Fruit fly (Drosophila melanogaster) whole organism, embryonic: Measurements from ENCODE around the gene roq.

Source experiments
- Blimp-1 ChIP-seq: fragments of 200-800 bp; sonication (Bioruptor generic); optimal IDR thresholded peaks from 3 replicates; lab custom pipeline; 2018; ENCODE audit warnings: missing biosample characterization, missing genetic modification characterization, mild to moderate bottlenecking, moderate library complexity, missing genetic modification reagents
- CG12769 ChIP-seq: fragments of 200-800 bp; sonication (Bioruptor generic); optimal IDR thresholded peaks from 2 replicates; lab custom pipeline; 2019; ENCODE audit warnings: missing biosample characterization, mild to moderate bottlenecking, missing genetic modification characterization, moderate library complexity
- CG15269 ChIP-seq: fragments of 200-800 bp; sonication (Bioruptor generic); optimal IDR thresholded peaks from 2 replicates; lab custom pipeline; 2018; ENCODE audit warnings: missing biosample characterization, mild to moderate bottlenecking, missing genetic modification characterization, moderate library complexity
- CG16779 ChIP-seq: fragments of 200-800 bp; sonication (Bioruptor generic); IDR thresholded peaks from 2 replicates; pipeline ENCODE4 v1.3.6; 2022; ENCODE audit warnings: missing biosample characterization, missing genetic modification characterization
- CG16815 ChIP-seq: fragments of 200-800 bp; sonication (Bioruptor generic); optimal IDR thresholded peaks from 3 replicates; lab custom pipeline; 2017; ENCODE audit warnings: missing biosample characterization, mild to moderate bottlenecking, missing genetic modification characterization
- CG17361 ChIP-seq: fragments of 200-800 bp; sonication (Bioruptor generic); IDR thresholded peaks from 3 replicates; pipeline ENCODE4 v1.3.6; 2022; ENCODE audit warnings: missing biosample characterization, missing genetic modification characterization
- CG2120 ChIP-seq: fragments of 200-800 bp; sonication (Bioruptor generic); optimal IDR thresholded peaks from 3 replicates; lab custom pipeline; 2016; ENCODE audit warnings: missing biosample characterization, missing genetic modification characterization
- CG2199 ChIP-seq: fragments of 200-800 bp; sonication (Bioruptor generic); IDR thresholded peaks from 3 replicates; pipeline ENCODE4 v1.3.6; 2022; ENCODE audit warnings: missing biosample characterization, missing genetic modification characterization
- CG31224 ChIP-seq: fragments of 200-800 bp; sonication (Bioruptor generic); IDR thresholded peaks from 2 replicates; pipeline ENCODE4 v1.3.6; 2022; ENCODE audit warnings: missing biosample characterization, missing genetic modification characterization
- CG31441 ChIP-seq: fragments of 200-800 bp; sonication (Bioruptor generic); IDR thresholded peaks from 2 replicates; pipeline ENCODE4 v1.3.6; 2022; ENCODE audit warnings: missing biosample characterization, missing genetic modification characterization
- CG5953 ChIP-seq: fragments of 200-800 bp; sonication (Bioruptor generic); IDR thresholded peaks from 2 replicates; pipeline ENCODE4 v1.3.6; 2022; ENCODE audit warnings: missing biosample characterization, missing genetic modification characterization
- CG6654 ChIP-seq: fragments of 200-800 bp; sonication (Bioruptor generic); optimal IDR thresholded peaks from 2 replicates; lab custom pipeline; 2017; ENCODE audit warnings: missing biosample characterization, mild to moderate bottlenecking, missing genetic modification characterization
- CG6689 ChIP-seq: fragments of 200-800 bp; sonication (Bioruptor generic); IDR thresholded peaks from 2 replicates; pipeline ENCODE4 v1.3.6; 2022; ENCODE audit warnings: missing biosample characterization, missing genetic modification characterization
- CG8924 ChIP-seq: fragments of 200-800 bp; optimal IDR thresholded peaks from 3 replicates; lab custom pipeline; 2019; ENCODE audit warnings: missing biosample characterization, mild to moderate bottlenecking, missing genetic modification characterization, moderate library complexity
- CG9609 ChIP-seq: fragments of 200-800 bp; sonication (Bioruptor generic); optimal IDR thresholded peaks from 3 replicates; lab custom pipeline; 2016; ENCODE audit warnings: missing biosample characterization, missing genetic modification characterization
- D19A ChIP-seq: fragments of 200-800 bp; optimal IDR thresholded peaks from 3 replicates; lab custom pipeline; 2019; ENCODE audit warnings: missing biosample characterization, mild to moderate bottlenecking, missing genetic modification characterization, moderate library complexity
- Dp ChIP-seq: fragments of 200-800 bp; sonication (Bioruptor generic); optimal IDR thresholded peaks from 2 replicates; lab custom pipeline; 2018; ENCODE audit warnings: missing biosample characterization, mild to moderate bottlenecking, missing genetic modification characterization, moderate library complexity
- Ets65A ChIP-seq: fragments of 200-800 bp; sonication (Bioruptor generic); peaks from one replicate; lab custom pipeline; 2016; ENCODE audit warnings: missing biosample characterization, missing genetic modification characterization
- H15 ChIP-seq: fragments of 200-800 bp; sonication (Bioruptor generic); IDR thresholded peaks from 3 replicates; pipeline ENCODE4 v1.3.6; 2022; ENCODE audit warnings: missing biosample characterization, missing genetic modification characterization
- HLH3B ChIP-seq: fragments of 200-800 bp; sonication (Bioruptor generic); IDR thresholded peaks from 2 replicates; pipeline ENCODE4 v1.3.6; 2022; ENCODE audit warnings: missing biosample characterization, missing genetic modification characterization
- Hmx ChIP-seq: fragments of 200-800 bp; sonication (Bioruptor generic); optimal IDR thresholded peaks from 2 replicates; lab custom pipeline; 2016; ENCODE audit warnings: missing biosample characterization, missing genetic modification characterization
- Hr3 ChIP-seq: fragments of 200-800 bp; sonication (Bioruptor generic); optimal IDR thresholded peaks from 3 replicates; lab custom pipeline; 2016; ENCODE audit warnings: missing biosample characterization, missing genetic modification characterization
- Hr51 ChIP-seq, 2 experiments: fragments of 200-800 bp; sonication (Bioruptor generic); optimal IDR thresholded peaks; 2 replicates in 1 of 2; 3 replicates in 1 of 2; lab custom pipeline; 2016 to 2018; ENCODE audit warnings: missing biosample characterization in 2 of 2, missing genetic modification characterization in 2 of 2, mild to moderate bottlenecking in 1 of 2, moderate library complexity in 1 of 2
- NC2α ChIP-seq: fragments of 200-800 bp; sonication (Bioruptor generic); optimal IDR thresholded peaks from 2 replicates; lab custom pipeline; 2016; ENCODE audit warnings: missing biosample characterization, missing genetic modification characterization
- NK7.1 ChIP-seq: fragments of 200-800 bp; sonication (Bioruptor generic); optimal IDR thresholded peaks from 3 replicates; lab custom pipeline; 2016; ENCODE audit warnings: missing biosample characterization, missing genetic modification characterization
- Ptx1 ChIP-seq: fragments of 200-800 bp; sonication (Bioruptor generic); IDR thresholded peaks from 2 replicates; pipeline ENCODE4 v1.3.6; 2022; ENCODE audit warnings: missing biosample characterization, missing genetic modification characterization
- Scr ChIP-seq: fragments of 200-800 bp; sonication (Bioruptor generic); IDR thresholded peaks from 2 replicates; pipeline ENCODE4 v1.3.6; 2022; ENCODE audit warnings: missing biosample characterization, missing genetic modification characterization; ENCODE audit not compliant: partially characterized antibody
- Sox100B ChIP-seq: fragments of 200-800 bp; sonication (Bioruptor generic); optimal IDR thresholded peaks from 3 replicates; lab custom pipeline; 2018; ENCODE audit warnings: missing biosample characterization, mild to moderate bottlenecking, missing genetic modification characterization
- Sox102F ChIP-seq: fragments of 200-800 bp; sonication (Bioruptor generic); optimal IDR thresholded peaks from 2 replicates; lab custom pipeline; 2018; ENCODE audit warnings: missing biosample characterization, mild to moderate bottlenecking, missing genetic modification characterization, moderate library complexity
- TFAM ChIP-seq: fragments of 200-800 bp; sonication (Bioruptor generic); optimal IDR thresholded peaks from 2 replicates; lab custom pipeline; 2017; ENCODE audit warnings: missing biosample characterization, missing genetic modification characterization, inconsistent platforms
- bbx ChIP-seq: fragments of 200-800 bp; sonication (Bioruptor generic); IDR thresholded peaks from 2 replicates; pipeline ENCODE4 v1.3.6; 2022; ENCODE audit warnings: missing biosample characterization, missing genetic modification characterization; ENCODE audit not compliant: partially characterized antibody
- caup ChIP-seq: fragments of 200-800 bp; sonication (Bioruptor generic); optimal IDR thresholded peaks from 3 replicates; lab custom pipeline; 2017; ENCODE audit warnings: missing biosample characterization, mild to moderate bottlenecking, missing genetic modification characterization, moderate library complexity; ENCODE audit not compliant: severe bottlenecking
- cg ChIP-seq: fragments of 200-800 bp; sonication (Bioruptor generic); optimal IDR thresholded peaks from 3 replicates; lab custom pipeline; 2019; ENCODE audit warnings: missing biosample characterization, mild to moderate bottlenecking, missing genetic modification characterization, moderate library complexity
- crol ChIP-seq: fragments of 200-800 bp; sonication (Bioruptor generic); IDR thresholded peaks from 2 replicates; pipeline ENCODE4 v1.3.6; 2022; ENCODE audit warnings: missing biosample characterization, missing genetic modification characterization
- dmrt99B ChIP-seq: fragments of 200-800 bp; sonication (Bioruptor generic); optimal IDR thresholded peaks from 2 replicates; lab custom pipeline; 2018; ENCODE audit warnings: missing biosample characterization, mild to moderate bottlenecking, missing genetic modification characterization, moderate library complexity
- dpn ChIP-seq, 2 experiments: fragments of 200-800 bp; sonication (Bioruptor generic); optimal IDR thresholded peaks; 3 replicates each; lab custom pipeline; 2016; ENCODE audit warnings: missing biosample characterization in 2 of 2, missing genetic modification characterization in 2 of 2
- ems ChIP-seq: fragments of 200-800 bp; sonication (Bioruptor generic); optimal IDR thresholded peaks from 3 replicates; lab custom pipeline; 2016; ENCODE audit warnings: missing biosample characterization, missing genetic modification characterization
- grn ChIP-seq: fragments of 200-800 bp; sonication (Bioruptor generic); optimal IDR thresholded peaks from 3 replicates; lab custom pipeline; 2017; ENCODE audit warnings: missing biosample characterization, missing genetic modification characterization
- onecut ChIP-seq: fragments of 200-800 bp; sonication (Bioruptor generic); IDR thresholded peaks from 2 replicates; pipeline ENCODE4 v1.3.6; 2022; ENCODE audit warnings: missing biosample characterization, missing genetic modification characterization
- pan ChIP-seq, 4 experiments: fragments of >200 bp in 3 of 4; fragments of 200-800 bp in 1 of 4; sonication (Bioruptor generic) in 1 of 4; optimal IDR thresholded peaks in 3 of 4; IDR thresholded peaks in 1 of 4; 2 replicates each; pipeline versions ENCODE4 v1.3.6 to Lab custom; 2017 to 2022; ENCODE audit warnings: missing biosample characterization in 2 of 4, missing genetic modification characterization in 2 of 4, mixed read lengths in 1 of 4
- pfk ChIP-seq: fragments of 200-800 bp; sonication (Bioruptor generic); optimal IDR thresholded peaks from 2 replicates; lab custom pipeline; 2018; ENCODE audit warnings: missing biosample characterization, mild to moderate bottlenecking, missing genetic modification characterization, moderate library complexity
- pum ChIP-seq: fragments of 200-800 bp; sonication (Bioruptor generic); optimal IDR thresholded peaks from 2 replicates; lab custom pipeline; 2016; ENCODE audit warnings: missing biosample characterization, missing genetic modification characterization
- row ChIP-seq: fragments of 200-800 bp; sonication (Bioruptor generic); IDR thresholded peaks from 3 replicates; pipeline ENCODE4 v1.3.6; 2022; ENCODE audit warnings: missing biosample characterization, missing genetic modification characterization
- sc ChIP-seq, 3 experiments: fragments of >200 bp in 2 of 3; fragments of 200-800 bp in 1 of 3; sonication (Bioruptor generic) in 1 of 3; optimal IDR thresholded peaks; 2 replicates in 2 of 3; 3 replicates in 1 of 3; lab custom pipeline; 2017; ENCODE audit warnings: mild to moderate bottlenecking in 1 of 3, missing biosample characterization in 1 of 3, missing genetic modification characterization in 1 of 3, missing genetic modification reagents in 1 of 3
- schlank ChIP-seq: fragments of 200-800 bp; sonication (Bioruptor generic); optimal IDR thresholded peaks from 2 replicates; lab custom pipeline; 2018; ENCODE audit warnings: missing biosample characterization, mild to moderate bottlenecking, missing genetic modification characterization
- ssp ChIP-seq: fragments of 200-800 bp; sonication (Bioruptor generic); IDR thresholded peaks from 2 replicates; pipeline ENCODE4 v1.3.6; 2022; ENCODE audit warnings: missing biosample characterization, missing genetic modification characterization
- tna ChIP-seq: fragments of 200-800 bp; sonication (Bioruptor generic); IDR thresholded peaks from 2 replicates; pipeline ENCODE4 v1.3.6; 2022; ENCODE audit warnings: missing biosample characterization, missing genetic modification characterization; ENCODE audit not compliant: partially characterized antibody
- wor ChIP-seq: fragments of 200-800 bp; sonication (Bioruptor generic); IDR thresholded peaks from 2 replicates; pipeline ENCODE4 v1.3.6; 2022; ENCODE audit warnings: missing biosample characterization, missing genetic modification characterization

Gene roq

dm6 chr3L:16339463-16339862 is 38.9 kb downstream of the roq start (continued):
- peak; percentile 57 for TF ChIP-seq dmrt99B (tag; lab: Kevin White, UChicago)
- no peak for TF ChIP-seq Hmx (GFP tag; lab: Kevin White, UChicago)
- TF ChIP-seq CG31224 (GFP tag; lab: Robert Waterston, UW) = no peak
- no peak for TF ChIP-seq crol
- TF ChIP-seq caup = no peak
- peak; percentile 23; the same call in 1 of the 3 replicates for TF ChIP-seq row (GFP tag; lab: Robert Waterston, UW)
- no peak for TF ChIP-seq CG5953
- TF ChIP-seq Ets65A (GFP tag; lab: Kevin White, UChicago) = peak; percentile 57
- no peak for TF ChIP-seq sc (optimal IDR thresholded peaks at IDR 0.05; lab: Kevin White, UChicago)
- TF ChIP-seq sc (GFP tag; optimal IDR thresholded peaks at IDR 0.05; lab: Kevin White, UChicago) = no peak
- no peak for TF ChIP-seq wor
- TF ChIP-seq schlank (tag; lab: Kevin White, UChicago) = no peak
- peak; percentile 42; the same call in 1 of the 2 replicates for TF ChIP-seq CG31441 (GFP tag; lab: Robert Waterston, UW)
- TF ChIP-seq Ptx1 (GFP tag; lab: Robert Waterston, UW) = peak; percentile 37; the same call in 1 of the 2 replicates
- TF ChIP-seq tna (GFP tag; lab: Robert Waterston, UW) = no peak
- no peak for TF ChIP-seq CG2120 (GFP tag; lab: Kevin White, UChicago)
- TF ChIP-seq Hr51 (GFP tag; optimal IDR thresholded peaks at IDR 0.05; lab: Kevin White, UChicago) = peak in 1 of 2 experiments; percentile 52
- no peak for TF ChIP-seq CG16779 (GFP tag; lab: Robert Waterston, UW)
- TF ChIP-seq TFAM (GFP tag; lab: Kevin White, UChicago) = no peak
- TF ChIP-seq CG6654 (GFP tag; lab: Kevin White, UChicago) = no peak
- 0 out of 2 replicates have a peak, but pooled peaks have one; percentile 17 for TF ChIP-seq CG6689 (GFP tag; lab: Robert Waterston, UW)
- peak; percentile 17 for TF ChIP-seq CG15269 (tag; lab: Kevin White, UChicago)
- no peak for TF ChIP-seq CG16815 (GFP tag; lab: Kevin White, UChicago)
- peak; percentile 59 for TF ChIP-seq Sox102F (GFP tag; lab: Kevin White, UChicago)
- TF ChIP-seq bbx (GFP tag; lab: Robert Waterston, UW) = no peak
- TF ChIP-seq, all 482 proteins: peak for 17

- TF ChIP-seq CG12769 (tag; lab: Kevin White, UChicago) = peak; percentile 8
- TF ChIP-seq Blimp-1 (GFP tag; lab: Kevin White, UChicago) = peak; percentile 8
- TF ChIP-seq HLH3B = no peak
- TF ChIP-seq pan (optimal IDR thresholded peaks at IDR 0.05; lab: Kevin White, UChicago) = no peak
- peak in 1 of 2 experiments; percentile 14 for TF ChIP-seq pan (GFP tag; optimal IDR thresholded peaks at IDR 0.05 in 1 of 2, IDR thresholded peaks at IDR 0.05 in 1 of 2)
Measured at dm6 chr3L:16338703-16339102, 39.7 kb downstream of the roq start, which contains the start of gene CG4998. Gene CG4998 (plus strand): TSS chr3L:16339003.

- TF ChIP-seq CG2199 (GFP tag; lab: Robert Waterston, UW) (no peak), CG8924 (no peak), grn (no peak), CG17361 (GFP tag; lab: Robert Waterston, UW) (no peak), bbx (GFP tag; lab: Robert Waterston, UW) (no peak), cg (no peak), Dp (GFP tag; lab: Kevin White, UChicago) (no peak), ssp (GFP tag; lab: Robert Waterston, UW) (no peak), NK7.1 (GFP tag; lab: Kevin White, UChicago) (no peak), Scr (no peak), Hr3 (no peak), CG9609 (GFP tag; lab: Kevin White, UChicago) (no peak), NC2α (GFP tag; lab: Kevin White, UChicago) (no peak), onecut (GFP tag; lab: Robert Waterston, UW) (peak; percentile 61), pum (no peak), Sox100B (GFP tag; lab: Kevin White, UChicago) (no peak), pfk (no peak), HLH3B (no peak), H15 (GFP tag; lab: Robert Waterston, UW) (no peak), ems (no peak), dpn (GFP tag; optimal IDR thresholded peaks at IDR 0.05; lab: Kevin White, UChicago) (no peak), D19A (tag; lab: Kevin White, UChicago) (no peak)
Measured at dm6 chr3L:16337739-16338138, 40.6 kb downstream of the roq start.
